Worm (Caenorhabditis elegans): ENCODE data around the gene pcp-5.

Gene pcp-5

ce11 chrIII:7953208-7953607 lies 45.8 kb upstream of the pcp-5 start, which contains the start of gene let-754:
Gene let-754, minus strand, starts transcription at chrIII:7953308.
- TF ChIP-seq nhr-120 (GFP tag; IDR thresholded peaks at IDR 0.05) = no peak
- no peak for TF ChIP-seq pbrm-1 (GFP tag; IDR thresholded peaks at IDR 0.05)

- TF ChIP-seq F33H1.4 (GFP tag; IDR thresholded peaks at IDR 0.05) = peak; percentile 63
- no peak for TF ChIP-seq cebp-2 (GFP tag; IDR thresholded peaks at IDR 0.05)
- no peak for TF ChIP-seq hmg-20 (GFP tag; IDR thresholded peaks at IDR 0.05)
- TF ChIP-seq F52B5.7 (tag; optimal IDR thresholded peaks at IDR 0.05) = no peak
- peak; percentile 65 for TF ChIP-seq dpl-1 (GFP tag; optimal IDR thresholded peaks at IDR 0.05)
- peak; percentile 41; the same call in 1 of the 2 replicates for TF ChIP-seq madf-6 (GFP tag; IDR thresholded peaks at IDR 0.05)
- no peak for TF ChIP-seq ekl-4 (GFP tag; IDR thresholded peaks at IDR 0.05)
- peak; percentile 66 for TF ChIP-seq lin-54 (GFP tag; optimal IDR thresholded peaks at IDR 0.05)
- TF ChIP-seq Y56A3A.18 (GFP tag; IDR thresholded peaks at IDR 0.05) = no peak
- TF ChIP-seq nfya-1 (tag; optimal IDR thresholded peaks at IDR 0.05; ENCODE audit: borderline replicate concordance, insufficient read depth) = no peak
- no peak for TF ChIP-seq F39B2.1 (GFP tag; IDR thresholded peaks at IDR 0.05)
- TF ChIP-seq ceh-91 (GFP tag; IDR thresholded peaks at IDR 0.05) = no peak
- TF ChIP-seq snpc-3.4 (tag; optimal IDR thresholded peaks at IDR 0.05) = peak; percentile 38
- no peak for TF ChIP-seq egrh-3 (GFP tag; IDR thresholded peaks at IDR 0.05)
- no peak for TF ChIP-seq dpff-1 (tag; optimal IDR thresholded peaks at IDR 0.05)
- TF ChIP-seq ztf-6 (GFP tag; IDR thresholded peaks at IDR 0.05) = no peak
- peak in 1 of 3 experiments; percentile 88 for TF ChIP-seq lin-35 (GFP tag; optimal IDR thresholded peaks at IDR 0.05)
- TF ChIP-seq lin-40 (tag; optimal IDR thresholded peaks at IDR 0.05) = no peak
- peak; percentile 44 for TF ChIP-seq efl-1 (GFP tag; optimal IDR thresholded peaks at IDR 0.05)
- TF ChIP-seq dox-1 (GFP tag; IDR thresholded peaks at IDR 0.05) = 0 out of 2 replicates have a peak, but pooled peaks have one; percentile 9
- no peak for TF ChIP-seq ztf-26 (tag; optimal IDR thresholded peaks at IDR 0.05)
- no peak for TF ChIP-seq B0336.3 (GFP tag; IDR thresholded peaks at IDR 0.05)
- no peak for TF ChIP-seq mcd-1 (GFP tag; IDR thresholded peaks at IDR 0.05)
Measured at ce11 chrIII:7952077-7952765, 44.8 kb upstream of the pcp-5 start, which contains the start of gene C29E4.15. Gene C29E4.15, plus strand, starts transcription at chrIII:7952623.

ce11 chrIII:7950447-7950846 lies 43.0 kb upstream of the pcp-5 start:
- TF ChIP-seq pbrm-1 (GFP tag; IDR thresholded peaks at IDR 0.05) = no peak
- TF ChIP-seq xnd-1 (tag; optimal IDR thresholded peaks at IDR 0.05) = no peak
- TF ChIP-seq C17E4.6 (GFP tag; IDR thresholded peaks at IDR 0.05) = no peak
- no peak for TF ChIP-seq ama-1 (optimal IDR thresholded peaks at IDR 0.05)
- no peak for TF ChIP-seq ama-1 (GFP tag; optimal IDR thresholded peaks at IDR 0.05)
- no peak for TF ChIP-seq ceh-58 (GFP tag; IDR thresholded peaks at IDR 0.05)
- no peak for TF ChIP-seq T07F8.4 (tag; optimal IDR thresholded peaks at IDR 0.05)
- TF ChIP-seq F23B12.7 (tag; optimal IDR thresholded peaks at IDR 0.05; ENCODE audit: insufficient read depth) = no peak
- TF ChIP-seq snpc-1.1 (tag; optimal IDR thresholded peaks at IDR 0.05; ENCODE audit: insufficient read depth) = no peak
- no peak for TF ChIP-seq K11D2.4 (GFP tag; IDR thresholded peaks at IDR 0.05)
- no peak for TF ChIP-seq mel-28 (tag; optimal IDR thresholded peaks at IDR 0.05; ENCODE audit: borderline replicate concordance)
- TF ChIP-seq ztf-3 (GFP tag; optimal IDR thresholded peaks at IDR 0.05) = no peak
- TF ChIP-seq B0261.1 (tag; optimal IDR thresholded peaks at IDR 0.05) = no peak
- no peak for TF ChIP-seq nhr-27 (tag; optimal IDR thresholded peaks at IDR 0.05)
- TF ChIP-seq lin-35 (GFP tag; optimal IDR thresholded peaks at IDR 0.05) = no peak
- no peak for TF ChIP-seq Y56A3A.18 (GFP tag; IDR thresholded peaks at IDR 0.05)
- TF ChIP-seq attf-5 (GFP tag; optimal IDR thresholded peaks at IDR 0.05) = no peak
- no peak for TF ChIP-seq ztf-28 (GFP tag; IDR thresholded peaks at IDR 0.05)
